Fruit fly (Drosophila melanogaster) whole organism: Measurements from ENCODE around the gene Gorab.

Experiments used
- Dll ChIP-seq: fragments of >200 bp; optimal IDR thresholded peaks from 2 replicates; lab custom pipeline; 2017
- EcR ChIP-seq, 2 experiments: fragments of >200 bp; optimal IDR thresholded peaks; 2 replicates each; lab custom pipeline; 2017; ENCODE audit warnings: missing biosample characterization in 2 of 2, missing genetic modification characterization in 2 of 2, missing genetic modification reagents in 2 of 2
- pan ChIP-seq: fragments of >200 bp; optimal IDR thresholded peaks from 2 replicates; lab custom pipeline; 2017

DNA sequence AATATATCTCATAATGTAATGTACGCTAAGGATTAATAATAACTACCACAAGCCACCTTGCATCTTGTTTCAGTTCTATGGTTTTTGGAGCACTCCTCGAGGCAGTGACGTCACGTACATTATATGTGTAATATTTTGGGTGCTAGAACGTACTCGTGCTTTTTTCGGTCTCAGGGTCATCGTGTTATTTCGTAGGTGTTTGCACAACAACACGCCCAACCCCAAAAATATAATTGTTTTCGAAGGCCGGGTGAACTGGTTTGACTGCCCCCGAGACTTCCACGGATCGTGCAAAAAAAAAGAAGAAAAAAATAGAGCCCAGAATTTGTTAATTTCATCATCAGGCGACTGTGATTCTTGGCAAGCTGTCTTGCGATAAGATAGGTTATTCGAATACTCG, 47.9 kb upstream of the Gorab start:
- no peak for TF ChIP-seq pan (lab: Kevin White, UChicago)
- no peak for TF ChIP-seq EcR (GFP tag; optimal IDR thresholded peaks at IDR 0.05; lab: Kevin White, UChicago)
- no peak for TF ChIP-seq Dll (lab: Kevin White, UChicago)
